Worm (Caenorhabditis elegans) whole organism, midembryonic: ENCODE results near the gene clr-1.

Experiments
- T22C8.4 ChIP-seq: fragments of 200-800 bp; sonication (Bioruptor generic); IDR thresholded peaks from 2 replicates; pipeline ENCODE4 v1.3.6; 2022; ENCODE audit warnings: missing genetic modification characterization, missing compliant biosample characterization
- klf-2 ChIP-seq: fragments of 200-800 bp; sonication (Bioruptor generic); conservative IDR thresholded peaks from 2 replicates; pipeline ENCODE4 v1.3.6; 2022; ENCODE audit warnings: missing genetic modification reagents, missing genetic modification characterization, missing compliant biosample characterization
- ref-1 ChIP-seq: fragments of 200-800 bp; sonication (Bioruptor generic); conservative IDR thresholded peaks from 2 replicates; pipeline ENCODE4 v1.3.6; 2022; ENCODE audit warnings: missing genetic modification reagents, missing genetic modification characterization, missing compliant biosample characterization
- ztf-23 ChIP-seq: fragments of 200-800 bp; sonication (Bioruptor generic); IDR thresholded peaks from 2 replicates; pipeline ENCODE4 v1.3.6; 2022; ENCODE audit warnings: missing genetic modification reagents, missing genetic modification characterization, missing compliant biosample characterization

DNA sequence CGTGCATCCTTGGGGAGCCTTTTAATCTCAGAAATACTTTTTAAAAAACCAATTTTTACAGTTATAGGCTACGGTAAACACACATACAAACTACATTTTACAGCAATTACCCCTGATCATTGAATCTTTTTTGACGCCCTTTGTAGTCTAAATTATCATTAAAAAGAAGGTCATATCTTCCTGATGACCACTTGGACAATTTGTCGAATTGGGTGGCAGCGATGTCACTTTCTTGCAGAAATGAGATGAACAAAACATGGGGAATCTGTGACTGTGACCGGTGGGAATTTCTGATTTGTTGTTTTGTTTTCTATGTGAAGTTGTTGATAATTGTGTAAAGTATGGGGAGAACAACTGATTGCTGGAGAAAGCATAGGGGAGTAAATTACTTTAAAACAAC, 16.5 kb upstream of the clr-1 start:
- TF ChIP-seq ztf-23 (GFP tag; lab: Robert Waterston, UW) (no peak), klf-2 (GFP tag; lab: Robert Waterston, UW) (no peak), T22C8.4 (no peak), ref-1 (GFP tag; lab: Robert Waterston, UW) (no peak)
